Fruit fly (Drosophila melanogaster) whole organism, embryonic: ENCODE measurements around the gene Jupiter.

ENCODE experiments used
- C15 ChIP-seq: fragments of 200-800 bp; sonication (Bioruptor generic); IDR thresholded peaks from 3 replicates; pipeline ENCODE4 v1.3.6; 2022; ENCODE audit warnings: missing biosample characterization, missing genetic modification characterization
- CG10462 ChIP-seq: fragments of 200-800 bp; sonication (Bioruptor generic); optimal IDR thresholded peaks from 2 replicates; lab custom pipeline; 2016; ENCODE audit warnings: missing biosample characterization, missing genetic modification characterization
- CG10959 ChIP-seq: fragments of 200-800 bp; sonication (Bioruptor generic); IDR thresholded peaks from 2 replicates; pipeline ENCODE4 v1.3.6; 2022; ENCODE audit warnings: missing biosample characterization, missing genetic modification characterization
- CG12155 ChIP-seq: fragments of 200-800 bp; sonication (Bioruptor generic); optimal IDR thresholded peaks from 3 replicates; lab custom pipeline; 2016; ENCODE audit warnings: missing biosample characterization, missing genetic modification characterization
- CG12219 ChIP-seq: fragments of 200-800 bp; sonication (Bioruptor generic); optimal IDR thresholded peaks from 3 replicates; lab custom pipeline; 2018; ENCODE audit warnings: missing biosample characterization, mild to moderate bottlenecking, missing genetic modification characterization
- CG12769 ChIP-seq: fragments of 200-800 bp; sonication (Bioruptor generic); optimal IDR thresholded peaks from 2 replicates; lab custom pipeline; 2019; ENCODE audit warnings: missing biosample characterization, mild to moderate bottlenecking, missing genetic modification characterization, moderate library complexity
- CG17328 ChIP-seq: fragments of 200-800 bp; sonication (Bioruptor generic); IDR thresholded peaks from 2 replicates; pipeline ENCODE4 v1.3.6; 2022; ENCODE audit warnings: missing biosample characterization, missing genetic modification characterization
- CG17612 ChIP-seq: fragments of 200-800 bp; sonication (Bioruptor generic); IDR thresholded peaks from 2 replicates; pipeline ENCODE4 v1.3.6; 2022; ENCODE audit warnings: missing biosample characterization, missing genetic modification characterization
- CG3281 ChIP-seq: fragments of 200-800 bp; sonication (Bioruptor generic); optimal IDR thresholded peaks from 3 replicates; lab custom pipeline; 2017; ENCODE audit warnings: missing biosample characterization, mild to moderate bottlenecking, missing genetic modification characterization
- CG4282 ChIP-seq: fragments of 200-800 bp; sonication (Bioruptor generic); optimal IDR thresholded peaks from 2 replicates; lab custom pipeline; 2016; ENCODE audit warnings: missing biosample characterization, missing genetic modification characterization
- CG6813 ChIP-seq: fragments of 200-800 bp; sonication (Bioruptor generic); optimal IDR thresholded peaks from 2 replicates; lab custom pipeline; 2017; ENCODE audit warnings: missing biosample characterization, missing genetic modification characterization, mild to moderate bottlenecking, moderate library complexity, missing genetic modification reagents
- CG6854 ChIP-seq: fragments of 200-800 bp; sonication (Bioruptor generic); optimal IDR thresholded peaks from 3 replicates; lab custom pipeline; 2017; ENCODE audit warnings: missing biosample characterization, mild to moderate bottlenecking, missing genetic modification characterization
- CG7271 ChIP-seq: fragments of 200-800 bp; sonication (Bioruptor generic); optimal IDR thresholded peaks from 2 replicates; lab custom pipeline; 2018; ENCODE audit warnings: missing biosample characterization, mild to moderate bottlenecking, missing genetic modification characterization, moderate library complexity
- CG8944 ChIP-seq: fragments of 200-800 bp; sonication (Bioruptor generic); optimal IDR thresholded peaks from 3 replicates; lab custom pipeline; 2016; ENCODE audit warnings: missing biosample characterization, missing genetic modification characterization
- CG9727 ChIP-seq: fragments of 200-800 bp; sonication (Bioruptor generic); optimal IDR thresholded peaks from 3 replicates; lab custom pipeline; 2017; ENCODE audit warnings: missing biosample characterization, mild to moderate bottlenecking, missing genetic modification characterization
- Dek ChIP-seq: fragments of 200-800 bp; sonication (Bioruptor generic); optimal IDR thresholded peaks from 3 replicates; lab custom pipeline; 2019; ENCODE audit warnings: missing biosample characterization, mild to moderate bottlenecking, missing genetic modification characterization, moderate library complexity
- Dip2 ChIP-seq: fragments of 200-800 bp; sonication (Bioruptor generic); IDR thresholded peaks from 2 replicates; pipeline ENCODE4 v1.3.6; 2022; ENCODE audit warnings: missing biosample characterization, missing genetic modification characterization
- HmgZ ChIP-seq: fragments of 200-800 bp; sonication (Bioruptor generic); optimal IDR thresholded peaks from 2 replicates; lab custom pipeline; 2018; ENCODE audit warnings: missing biosample characterization, mild to moderate bottlenecking, missing genetic modification characterization
- Hr39 ChIP-seq: fragments of >200 bp; optimal IDR thresholded peaks from 2 replicates; lab custom pipeline; 2017
- Hr51 ChIP-seq, 2 experiments: fragments of 200-800 bp; sonication (Bioruptor generic); optimal IDR thresholded peaks; 2 replicates in 1 of 2; 3 replicates in 1 of 2; lab custom pipeline; 2016 to 2018; ENCODE audit warnings: missing biosample characterization in 2 of 2, missing genetic modification characterization in 2 of 2, mild to moderate bottlenecking in 1 of 2, moderate library complexity in 1 of 2
- Jarid2 ChIP-seq: fragments of 200-800 bp; sonication (Bioruptor generic); optimal IDR thresholded peaks from 3 replicates; lab custom pipeline; 2017; ENCODE audit warnings: mild to moderate bottlenecking, missing biosample characterization, missing genetic modification reagents, missing genetic modification characterization
- Kr ChIP-seq: fragments of 200-800 bp; sonication (Bioruptor generic); optimal IDR thresholded peaks from 2 replicates; lab custom pipeline; 2017; ENCODE audit warnings: missing biosample characterization, mild to moderate bottlenecking, missing genetic modification characterization
- Lhr ChIP-seq: fragments of 200-800 bp; sonication (Bioruptor generic); optimal IDR thresholded peaks from 3 replicates; lab custom pipeline; 2017; ENCODE audit warnings: mild to moderate bottlenecking, missing biosample characterization, missing genetic modification reagents, missing genetic modification characterization
- MTF-1 ChIP-seq: fragments of 200-800 bp; sonication (Bioruptor generic); optimal IDR thresholded peaks from 2 replicates; lab custom pipeline; 2018; ENCODE audit warnings: missing biosample characterization, mild to moderate bottlenecking, missing genetic modification characterization, borderline replicate concordance
- Max ChIP-seq: fragments of 200-800 bp; sonication (Bioruptor generic); optimal IDR thresholded peaks from 2 replicates; lab custom pipeline; 2016; ENCODE audit warnings: missing biosample characterization, mild to moderate bottlenecking, missing genetic modification characterization
- Nf-YA ChIP-seq: fragments of 200-800 bp; sonication (Bioruptor generic); IDR thresholded peaks from 2 replicates; pipeline ENCODE4 v1.3.6; 2022; ENCODE audit warnings: missing biosample characterization, missing genetic modification characterization
- Ptx1 ChIP-seq: fragments of 200-800 bp; sonication (Bioruptor generic); IDR thresholded peaks from 2 replicates; pipeline ENCODE4 v1.3.6; 2022; ENCODE audit warnings: missing biosample characterization, missing genetic modification characterization
- amos ChIP-seq: fragments of 200-800 bp; sonication (Bioruptor generic); IDR thresholded peaks from 2 replicates; pipeline ENCODE4 v1.3.6; 2022; ENCODE audit warnings: missing biosample characterization, missing genetic modification characterization; ENCODE audit not compliant: partially characterized antibody
- ara ChIP-seq: fragments of 200-800 bp; sonication (Bioruptor generic); IDR thresholded peaks from 2 replicates; pipeline ENCODE4 v1.3.6; 2022; ENCODE audit warnings: missing biosample characterization, missing genetic modification characterization
- ase ChIP-seq: fragments of 200-800 bp; sonication (Bioruptor generic); IDR thresholded peaks from 3 replicates; pipeline ENCODE4 v1.3.6; 2022; ENCODE audit warnings: missing biosample characterization, missing genetic modification characterization
- ash1 ChIP-seq: fragments of 200-800 bp; sonication (Bioruptor generic); optimal IDR thresholded peaks from 2 replicates; lab custom pipeline; 2018; ENCODE audit warnings: missing biosample characterization, mild to moderate bottlenecking, missing genetic modification characterization
- bsh ChIP-seq, 2 experiments: fragments of 200-800 bp; sonication (Bioruptor generic); optimal IDR thresholded peaks; 2 replicates each; lab custom pipeline; 2017 to 2018; ENCODE audit warnings: mild to moderate bottlenecking in 2 of 2, missing biosample characterization in 2 of 2, missing genetic modification characterization in 2 of 2, moderate library complexity in 1 of 2
- chif ChIP-seq, 2 experiments: fragments of 200-800 bp; sonication (Bioruptor generic); optimal IDR thresholded peaks; 3 replicates each; lab custom pipeline; 2016; ENCODE audit warnings: missing biosample characterization in 2 of 2, missing genetic modification characterization in 2 of 2
- en ChIP-seq: fragments of 200-800 bp; sonication (Bioruptor generic); optimal IDR thresholded peaks from 2 replicates; lab custom pipeline; 2016; ENCODE audit warnings: missing biosample characterization, missing genetic modification characterization
- eyg ChIP-seq: fragments of 200-800 bp; sonication (Bioruptor generic); optimal IDR thresholded peaks from 3 replicates; lab custom pipeline; 2016; ENCODE audit warnings: missing biosample characterization, missing genetic modification characterization
- hkb ChIP-seq, 2 experiments: fragments of 200-800 bp in 1 of 2; fragments of >200 bp in 1 of 2; sonication (Bioruptor generic) in 1 of 2; IDR thresholded peaks in 1 of 2; optimal IDR thresholded peaks in 1 of 2; 2 replicates each; pipeline versions ENCODE4 v1.3.6 to Lab custom; 2017 to 2022; ENCODE audit warnings: missing biosample characterization in 1 of 2, missing genetic modification characterization in 1 of 2
- insv ChIP-seq, 2 experiments: fragments of 200-800 bp; sonication (Bioruptor generic); optimal IDR thresholded peaks; 3 replicates each; lab custom pipeline; 2016 to 2018; ENCODE audit warnings: missing biosample characterization in 2 of 2, missing genetic modification characterization in 2 of 2
- knrl ChIP-seq: fragments of 200-800 bp; sonication (Bioruptor generic); IDR thresholded peaks from 3 replicates; pipeline ENCODE4 v1.3.6; 2022; ENCODE audit warnings: missing biosample characterization, missing genetic modification characterization; ENCODE audit not compliant: partially characterized antibody
- lola ChIP-seq, 3 experiments: fragments of >200 bp in 2 of 3; fragments of 200-800 bp in 1 of 3; sonication (Bioruptor generic) in 1 of 3; optimal IDR thresholded peaks; 2 replicates each; lab custom pipeline; 2017 to 2019; ENCODE audit warnings: missing biosample characterization in 3 of 3, missing genetic modification characterization in 3 of 3, mild to moderate bottlenecking in 1 of 3, moderate library complexity in 1 of 3
- mld ChIP-seq: fragments of 200-800 bp; sonication (Bioruptor generic); IDR thresholded peaks from 3 replicates; pipeline ENCODE4 v1.3.6; 2022; ENCODE audit warnings: missing biosample characterization, missing genetic modification characterization; ENCODE audit not compliant: partially characterized antibody
- rib ChIP-seq: fragments of 200-800 bp; sonication (Bioruptor generic); IDR thresholded peaks from 2 replicates; pipeline ENCODE4 v1.3.6; 2022; ENCODE audit warnings: missing biosample characterization, missing genetic modification characterization
- ro ChIP-seq: fragments of 200-800 bp; sonication (Bioruptor generic); IDR thresholded peaks from 2 replicates; pipeline ENCODE4 v1.3.6; 2022; ENCODE audit warnings: missing biosample characterization, missing genetic modification characterization
- sens ChIP-seq: fragments of 200-800 bp; sonication (Bioruptor generic); peaks from one replicate; lab custom pipeline; 2016; ENCODE audit warnings: missing biosample characterization, missing genetic modification characterization
- shn ChIP-seq: fragments of 200-800 bp; sonication (Bioruptor generic); optimal IDR thresholded peaks from 3 replicates; lab custom pipeline; 2016; ENCODE audit warnings: missing biosample characterization, missing genetic modification characterization
- sug ChIP-seq: fragments of 200-800 bp; optimal IDR thresholded peaks from 2 replicates; lab custom pipeline; 2019; ENCODE audit warnings: missing biosample characterization, mild to moderate bottlenecking, missing genetic modification characterization, moderate library complexity
- trem ChIP-seq: fragments of 200-800 bp; optimal IDR thresholded peaks from 3 replicates; lab custom pipeline; 2019; ENCODE audit warnings: missing biosample characterization, mild to moderate bottlenecking, missing genetic modification characterization, moderate library complexity
- z ChIP-seq: fragments of 200-800 bp; sonication (Bioruptor generic); IDR thresholded peaks from 3 replicates; pipeline ENCODE4 v1.3.6; 2022; ENCODE audit warnings: missing biosample characterization, missing genetic modification characterization
- zen ChIP-seq: fragments of 200-800 bp; sonication (Bioruptor generic); optimal IDR thresholded peaks from 3 replicates; lab custom pipeline; 2018; ENCODE audit warnings: missing biosample characterization, mild to moderate bottlenecking, missing genetic modification characterization, moderate library complexity
- zen2 ChIP-seq: fragments of 200-800 bp; sonication (Bioruptor generic); IDR thresholded peaks from 3 replicates; pipeline ENCODE4 v1.3.6; 2022; ENCODE audit warnings: missing biosample characterization, missing genetic modification characterization; ENCODE audit not compliant: partially characterized antibody

The Jupiter gene

DNA sequence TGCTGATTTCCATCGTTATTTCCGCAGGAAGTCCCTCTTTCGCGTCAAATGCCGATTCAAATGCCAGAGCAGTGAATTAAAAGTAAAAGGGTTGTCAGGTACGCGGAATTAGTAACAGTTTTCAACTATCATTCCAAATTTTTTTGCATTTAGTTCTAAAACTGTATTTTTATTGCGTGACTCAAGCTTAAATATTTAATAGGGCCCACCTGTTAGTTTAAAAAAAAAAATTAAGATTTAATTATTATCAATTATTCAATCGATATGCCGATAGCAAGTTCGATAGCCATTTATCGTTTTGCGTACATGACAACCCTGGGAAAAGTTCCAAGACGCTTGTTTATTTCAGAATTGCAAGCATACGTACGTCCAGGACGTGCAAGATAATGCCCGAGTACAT is 3.3 kb upstream of the Jupiter start, which contains the start of gene CG14711 (continued):
- peak in 1 of 2 experiments; percentile 64 for TF ChIP-seq Hr51 (GFP tag; optimal IDR thresholded peaks at IDR 0.05; lab: Kevin White, UChicago)
- TF ChIP-seq Ptx1, result peak; percentile 87
- TF ChIP-seq sug (tag; lab: Kevin White, UChicago), result peak; percentile 86
- peak; percentile 90 for TF ChIP-seq HmgZ (tag; lab: Kevin White, UChicago)
- TF ChIP-seq knrl (GFP tag; lab: Robert Waterston, UW), result peak; percentile 79
- no peak for TF ChIP-seq CG12769 (tag; lab: Kevin White, UChicago)
- TF ChIP-seq z (GFP tag; lab: Robert Waterston, UW), result no peak
- TF ChIP-seq lola (GFP tag; optimal IDR thresholded peaks at IDR 0.05; lab: Kevin White, UChicago), result peak in 1 of 3 experiments; percentile 81
- peak; percentile 36 for TF ChIP-seq shn (GFP tag; lab: Kevin White, UChicago)
- peak; percentile 83 for TF ChIP-seq CG10462 (GFP tag; lab: Kevin White, UChicago)
- peak; percentile 60 for TF ChIP-seq CG6854 (GFP tag; lab: Kevin White, UChicago)
- peak; percentile 84 for TF ChIP-seq zen
- peak; percentile 85 for TF ChIP-seq CG12155 (GFP tag; lab: Kevin White, UChicago)
- TF ChIP-seq sens (GFP tag; lab: Kevin White, UChicago), result peak; percentile 97
- TF ChIP-seq Jarid2 (GFP tag; lab: Kevin White, UChicago), result no peak
- TF ChIP-seq CG3281, result peak; percentile 81
- TF ChIP-seq en (GFP tag; lab: Kevin White, UChicago), result peak; percentile 6
- TF ChIP-seq CG7271 (tag; lab: Kevin White, UChicago), result peak; percentile 59
- TF ChIP-seq hkb (optimal IDR thresholded peaks at IDR 0.05; lab: Kevin White, UChicago), result no peak
- TF ChIP-seq hkb (GFP tag; IDR thresholded peaks at IDR 0.05; lab: Robert Waterston, UW), result peak; percentile 89
- TF ChIP-seq Nf-YA (GFP tag; lab: Robert Waterston, UW), result peak; percentile 72
- no peak for TF ChIP-seq Dek (tag; lab: Kevin White, UChicago)
- TF ChIP-seq trem, result peak; percentile 86
- TF ChIP-seq Kr, result no peak
- TF ChIP-seq CG12219 (GFP tag; lab: Kevin White, UChicago), result peak; percentile 64
- TF ChIP-seq ase, result peak; percentile 87
- peak; percentile 83 for TF ChIP-seq ara (GFP tag; lab: Robert Waterston, UW)
- no peak; the same call in 2 of the 3 replicates for TF ChIP-seq mld (GFP tag; lab: Robert Waterston, UW)
- TF ChIP-seq C15 (GFP tag; lab: Robert Waterston, UW), result peak; percentile 82; the same call in 2 of the 3 replicates
- TF ChIP-seq CG4282 (GFP tag; lab: Kevin White, UChicago), result no peak
- peak; percentile 63; the same call in 1 of the 2 replicates for TF ChIP-seq CG17612 (GFP tag; lab: Robert Waterston, UW)
- peak; percentile 70 for TF ChIP-seq MTF-1 (GFP tag; lab: Kevin White, UChicago)
- no peak for TF ChIP-seq CG6813 (GFP tag; lab: Kevin White, UChicago)
- peak; percentile 73 for TF ChIP-seq CG10959
- peak; percentile 20 to 72 for TF ChIP-seq chif (GFP tag; optimal IDR thresholded peaks at IDR 0.05; lab: Kevin White, UChicago)
- TF ChIP-seq bsh (GFP tag; optimal IDR thresholded peaks at IDR 0.05; lab: Kevin White, UChicago), result peak in 1 of 2 experiments; percentile 91
- peak; percentile 69 for TF ChIP-seq Lhr (GFP tag; lab: Kevin White, UChicago)
- TF ChIP-seq ro (GFP tag; lab: Robert Waterston, UW), result no peak; the same call in 1 of the 2 replicates
- peak; percentile 81 for TF ChIP-seq rib
- TF ChIP-seq Dip2 (GFP tag; lab: Robert Waterston, UW), result no peak
- TF ChIP-seq ash1 (GFP tag; lab: Kevin White, UChicago), result no peak
- peak; percentile 38 for TF ChIP-seq eyg
- TF ChIP-seq CG8944 (GFP tag; lab: Kevin White, UChicago), result peak; percentile 60
- peak; percentile 86 for TF ChIP-seq CG9727
- TF ChIP-seq zen2 (GFP tag; lab: Robert Waterston, UW), result peak; percentile 79
- peak; percentile 87 for TF ChIP-seq Max (GFP tag; lab: Kevin White, UChicago)
- TF ChIP-seq amos, result peak; percentile 74
- no peak for TF ChIP-seq Hr39 (lab: Kevin White, UChicago)
- TF ChIP-seq insv (GFP tag; optimal IDR thresholded peaks at IDR 0.05; lab: Kevin White, UChicago), result peak in 1 of 2 experiments; percentile 63
- TF ChIP-seq CG17328 (GFP tag; lab: Robert Waterston, UW), result peak; percentile 83
